Worm (Caenorhabditis elegans): ENCODE results near the gene W09D6.5.

DNA sequence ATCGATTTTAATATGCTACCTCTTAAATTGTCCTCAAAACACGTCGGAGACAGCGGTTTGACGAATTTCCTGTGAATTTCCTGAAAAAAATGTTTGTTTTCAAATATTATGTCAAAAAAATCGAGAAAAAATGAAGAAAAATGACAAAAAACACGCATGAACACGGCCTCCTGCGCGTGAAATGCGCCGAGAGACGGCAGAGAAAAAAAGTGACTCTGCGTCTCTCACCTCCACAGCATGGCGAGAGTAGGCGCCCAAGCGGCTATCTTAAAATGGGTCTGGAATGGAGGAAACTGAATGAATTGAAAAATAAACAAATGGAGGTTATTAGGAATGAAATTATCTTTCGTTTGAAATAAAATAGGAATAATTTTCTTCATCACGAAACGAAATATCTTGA is 22.5 kb downstream of the W09D6.5 start:
- TF ChIP-seq snpc-4 (tag; optimal IDR thresholded peaks at IDR 0.05): no peak
- TF ChIP-seq blmp-1 (tag; optimal IDR thresholded peaks at IDR 0.05): no peak
- TF ChIP-seq elt-3 (tag; optimal IDR thresholded peaks at IDR 0.05): no peak
- no peak for TF ChIP-seq nhr-237 (tag; optimal IDR thresholded peaks at IDR 0.05)
- TF ChIP-seq M03D4.4 (tag; optimal IDR thresholded peaks at IDR 0.05): peak; percentile 14
